Worm (Caenorhabditis elegans) whole organism, L1 larva: Measurements from ENCODE around the gene Y60C6A.2.

Experiments used
- ama-1 ChIP-seq: fragments of 150-350 bp; optimal IDR thresholded peaks from 2 replicates; lab custom pipeline; 2014
- ceh-82 ChIP-seq, 3 experiments: fragments of 150-350 bp in 1 of 3; sonication (generic microtip) in 2 of 3; optimal IDR thresholded peaks; 2 replicates each; lab custom pipeline; 2014 to 2017; ENCODE audit warnings: missing biosample characterization in 3 of 3, missing genetic modification characterization in 3 of 3
- dpl-1 ChIP-seq, 3 experiments: fragments of 150-350 bp in 2 of 3; sonication (generic microtip) in 1 of 3; optimal IDR thresholded peaks; 2 replicates each; lab custom pipeline; 2014 to 2017; ENCODE audit warnings: missing biosample characterization in 3 of 3, missing genetic modification characterization in 3 of 3, missing genetic modification reagents in 3 of 3
- isw-1 ChIP-seq: fragments of 200-800 bp; sonication (Bioruptor generic); IDR thresholded peaks from 2 replicates; pipeline ENCODE4 v1.3.6; 2022; ENCODE audit warnings: missing genetic modification characterization, missing compliant biosample characterization
- lin-39 ChIP-seq: fragments of 150-350 bp; optimal IDR thresholded peaks from 2 replicates; lab custom pipeline; 2014; ENCODE audit warnings: missing biosample characterization, missing genetic modification reagents, missing genetic modification characterization
- nhr-77 ChIP-seq: fragments of 150-350 bp; optimal IDR thresholded peaks from 2 replicates; lab custom pipeline; 2014; ENCODE audit warnings: missing biosample characterization, missing genetic modification characterization
- pag-3 ChIP-seq: sonication (generic microtip); optimal IDR thresholded peaks from 2 replicates; lab custom pipeline; 2017; ENCODE audit warnings: missing genetic modification characterization, mild to moderate bottlenecking, missing compliant biosample characterization, antibody characterized with exemption, borderline replicate concordance; ENCODE audit not compliant: insufficient read depth
- unc-62 ChIP-seq: fragments of 150-350 bp; optimal IDR thresholded peaks from 2 replicates; lab custom pipeline; 2014; ENCODE audit warnings: missing biosample characterization, missing genetic modification reagents, missing genetic modification characterization
- ztf-4 ChIP-seq: fragments of 150-350 bp; optimal IDR thresholded peaks from 2 replicates; lab custom pipeline; 2014; ENCODE audit warnings: missing biosample characterization, missing genetic modification characterization

DNA sequence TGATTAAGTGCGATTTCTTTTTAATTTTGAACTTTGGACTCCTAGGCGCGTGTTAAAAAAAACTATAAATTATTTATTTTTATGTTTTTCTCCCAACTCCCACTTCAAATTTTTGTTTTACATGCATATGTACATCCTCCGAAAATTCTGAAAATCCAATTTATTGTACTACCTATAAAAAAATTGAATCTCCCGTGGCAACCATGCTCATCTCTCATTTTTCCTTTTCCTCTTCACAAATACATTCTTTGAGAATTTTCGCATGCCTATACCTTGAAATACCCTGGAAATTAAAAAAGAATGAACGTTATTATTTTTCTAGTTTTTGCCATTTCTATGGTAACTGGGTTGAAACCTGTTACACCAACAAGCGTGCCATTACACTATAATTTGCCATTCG is 3.6 kb upstream of the Y60C6A.2 start, which contains the start of gene R02F11.10:
- TF ChIP-seq lin-39 (tag; lab: Kevin White, UChicago) (no peak), ceh-82 (tag; optimal IDR thresholded peaks at IDR 0.05; lab: Kevin White, UChicago) (no peak), unc-62 (GFP tag; lab: Kevin White, UChicago) (no peak), dpl-1 (GFP tag; optimal IDR thresholded peaks at IDR 0.05; lab: Kevin White, UChicago) (no peak), pag-3 (no peak), ztf-4 (no peak), ama-1 (lab: Kevin White, UChicago) (no peak), isw-1 (GFP tag; lab: Robert Waterston, UW) (no peak), nhr-77 (tag; lab: Kevin White, UChicago) (no peak)
